Fruit fly (Drosophila melanogaster): ENCODE measurements around the gene CG14292.

DNA sequence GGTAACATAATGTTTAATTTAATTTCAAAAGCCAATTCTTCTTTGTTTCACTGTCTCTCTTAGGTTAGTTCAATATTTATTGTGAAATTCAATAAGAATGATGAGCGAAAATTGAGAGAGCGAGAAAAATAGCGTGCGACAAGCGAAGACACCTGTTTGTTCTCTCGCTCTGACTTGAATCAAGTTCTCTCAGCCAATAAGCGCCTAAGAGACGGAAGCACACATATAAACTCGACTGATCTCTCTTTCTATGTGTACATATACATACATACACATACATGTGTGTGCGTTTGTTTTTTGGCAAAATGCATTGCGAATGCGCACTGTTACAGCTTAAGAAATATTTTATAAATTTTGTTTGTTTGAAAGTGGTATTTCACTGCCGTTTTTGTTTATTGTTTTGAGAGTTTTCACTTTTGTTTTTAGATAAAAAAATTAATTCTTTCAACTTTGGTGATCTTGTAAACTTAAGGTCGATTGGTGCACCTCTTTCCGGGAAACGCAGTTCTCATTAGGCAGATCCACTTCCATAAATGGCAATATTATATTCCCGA lies 17.8 kb upstream of the CG14292 start:
- no peak for TF ChIP-seq pan (optimal IDR thresholded peaks at IDR 0.05)
- no peak for TF ChIP-seq CG32264 (GFP tag; optimal IDR thresholded peaks at IDR 0.05)

All from whole organism, wandering third instar larva.